Fruit fly (Drosophila melanogaster) whole organism, embryonic: ENCODE measurements around the gene pav.

ENCODE experiments used
- ATbp ChIP-seq: fragments of 200-800 bp; sonication (Bioruptor generic); optimal IDR thresholded peaks from 2 replicates; lab custom pipeline; 2017; ENCODE audit warnings: missing biosample characterization, mild to moderate bottlenecking, missing genetic modification characterization, missing genetic modification reagents
- BEAF-32 ChIP-seq: fragments of 200-800 bp; sonication (Bioruptor generic); optimal IDR thresholded peaks from 3 replicates; lab custom pipeline; 2017; ENCODE audit warnings: missing biosample characterization, missing genetic modification characterization, mild to moderate bottlenecking, moderate library complexity, missing genetic modification reagents
- CG10565 ChIP-seq: fragments of 200-800 bp; sonication (Bioruptor generic); optimal IDR thresholded peaks from 3 replicates; lab custom pipeline; 2016; ENCODE audit warnings: missing biosample characterization, mild to moderate bottlenecking, missing genetic modification characterization
- CG13287 ChIP-seq: fragments of 200-800 bp; sonication (Bioruptor generic); IDR thresholded peaks from 2 replicates; pipeline ENCODE4 v1.3.6; 2022; ENCODE audit warnings: missing biosample characterization, missing genetic modification characterization; ENCODE audit not compliant: partially characterized antibody
- CG13624 ChIP-seq: fragments of 200-800 bp; sonication (Bioruptor generic); optimal IDR thresholded peaks from 2 replicates; lab custom pipeline; 2016; ENCODE audit warnings: missing biosample characterization, missing genetic modification characterization
- CG15601 ChIP-seq: fragments of 200-800 bp; sonication (Bioruptor generic); optimal IDR thresholded peaks from 3 replicates; lab custom pipeline; 2019; ENCODE audit warnings: missing biosample characterization, mild to moderate bottlenecking, missing genetic modification characterization, moderate library complexity
- CG16779 ChIP-seq: fragments of 200-800 bp; sonication (Bioruptor generic); IDR thresholded peaks from 2 replicates; pipeline ENCODE4 v1.3.6; 2022; ENCODE audit warnings: missing biosample characterization, missing genetic modification characterization
- CG16813 ChIP-seq: fragments of 200-800 bp; sonication (Bioruptor generic); IDR thresholded peaks from 3 replicates; pipeline ENCODE4 v1.3.6; 2022; ENCODE audit warnings: missing biosample characterization, missing genetic modification characterization; ENCODE audit not compliant: partially characterized antibody
- CG17186 ChIP-seq: fragments of 200-800 bp; sonication (Bioruptor generic); optimal IDR thresholded peaks from 3 replicates; lab custom pipeline; 2017; ENCODE audit warnings: missing biosample characterization, missing genetic modification reagents, missing genetic modification characterization
- CG17802 ChIP-seq: fragments of 200-800 bp; sonication (Bioruptor generic); optimal IDR thresholded peaks from 2 replicates; lab custom pipeline; 2018; ENCODE audit warnings: missing biosample characterization, mild to moderate bottlenecking, missing genetic modification characterization, moderate library complexity
- CG2875 ChIP-seq: fragments of 200-800 bp; sonication (Bioruptor generic); optimal IDR thresholded peaks from 2 replicates; lab custom pipeline; 2017; ENCODE audit warnings: missing biosample characterization, mild to moderate bottlenecking, missing genetic modification characterization, missing genetic modification reagents
- CG30431 ChIP-seq: fragments of 200-800 bp; sonication (Bioruptor generic); optimal IDR thresholded peaks from 2 replicates; lab custom pipeline; 2017; ENCODE audit warnings: missing biosample characterization, missing genetic modification characterization
- CG32767 ChIP-seq: fragments of 200-800 bp; sonication (Bioruptor generic); IDR thresholded peaks from 2 replicates; pipeline ENCODE4 v1.3.6; 2022; ENCODE audit warnings: missing biosample characterization, missing genetic modification characterization
- CG4424 ChIP-seq: fragments of 200-800 bp; sonication (Bioruptor generic); optimal IDR thresholded peaks from 3 replicates; lab custom pipeline; 2016; ENCODE audit warnings: missing biosample characterization, missing genetic modification characterization
- CG4707 ChIP-seq: fragments of 200-800 bp; sonication (Bioruptor generic); optimal IDR thresholded peaks from 2 replicates; lab custom pipeline; 2018; ENCODE audit warnings: missing biosample characterization, mild to moderate bottlenecking, missing genetic modification characterization, moderate library complexity
- CG9797 ChIP-seq: fragments of 200-800 bp; sonication (Bioruptor generic); optimal IDR thresholded peaks from 3 replicates; lab custom pipeline; 2018; ENCODE audit warnings: missing biosample characterization, mild to moderate bottlenecking, missing genetic modification characterization
- Dref ChIP-seq: fragments of 200-800 bp; sonication (Bioruptor generic); IDR thresholded peaks from 2 replicates; pipeline ENCODE4 v1.3.6; 2022; ENCODE audit warnings: missing biosample characterization, missing genetic modification characterization
- E2f2 ChIP-seq: fragments of 200-800 bp; sonication (Bioruptor generic); IDR thresholded peaks from 2 replicates; pipeline ENCODE4 v1.3.6; 2022; ENCODE audit warnings: missing biosample characterization, missing genetic modification characterization
- HLHmδ ChIP-seq: fragments of 200-800 bp; sonication (Bioruptor generic); optimal IDR thresholded peaks from 2 replicates; lab custom pipeline; 2018; ENCODE audit warnings: missing biosample characterization, mild to moderate bottlenecking, missing genetic modification characterization, moderate library complexity
- Hr51 ChIP-seq, 2 experiments: fragments of 200-800 bp; sonication (Bioruptor generic); optimal IDR thresholded peaks; 2 replicates in 1 of 2; 3 replicates in 1 of 2; lab custom pipeline; 2016 to 2018; ENCODE audit warnings: missing biosample characterization in 2 of 2, missing genetic modification characterization in 2 of 2, mild to moderate bottlenecking in 1 of 2, moderate library complexity in 1 of 2
- MESR4 ChIP-seq: fragments of 200-800 bp; sonication (Bioruptor generic); optimal IDR thresholded peaks from 2 replicates; lab custom pipeline; 2018; ENCODE audit warnings: missing biosample characterization, mild to moderate bottlenecking, missing genetic modification characterization, moderate library complexity
- Ptx1 ChIP-seq: fragments of 200-800 bp; sonication (Bioruptor generic); IDR thresholded peaks from 2 replicates; pipeline ENCODE4 v1.3.6; 2022; ENCODE audit warnings: missing biosample characterization, missing genetic modification characterization
- Sin3A ChIP-seq: fragments of >200 bp; optimal IDR thresholded peaks from 2 replicates; lab custom pipeline; 2018
- Sry-δ ChIP-seq: fragments of 200-800 bp; sonication (Bioruptor generic); optimal IDR thresholded peaks from 2 replicates; lab custom pipeline; 2016; ENCODE audit warnings: missing biosample characterization, missing genetic modification characterization
- Ssrp ChIP-seq: fragments of 200-800 bp; sonication (Bioruptor generic); optimal IDR thresholded peaks from 2 replicates; lab custom pipeline; 2018; ENCODE audit warnings: missing biosample characterization, mild to moderate bottlenecking, missing genetic modification characterization, moderate library complexity
- YL-1 ChIP-seq: fragments of 200-800 bp; sonication (Bioruptor generic); optimal IDR thresholded peaks from 3 replicates; lab custom pipeline; 2017; ENCODE audit warnings: missing biosample characterization, mild to moderate bottlenecking, missing genetic modification characterization
- bowl ChIP-seq: fragments of 200-800 bp; sonication (Bioruptor generic); IDR thresholded peaks from 2 replicates; pipeline ENCODE4 v1.3.6; 2022; ENCODE audit warnings: missing biosample characterization, missing genetic modification characterization
- cg ChIP-seq: fragments of 200-800 bp; sonication (Bioruptor generic); optimal IDR thresholded peaks from 3 replicates; lab custom pipeline; 2019; ENCODE audit warnings: missing biosample characterization, mild to moderate bottlenecking, missing genetic modification characterization, moderate library complexity
- chif ChIP-seq, 2 experiments: fragments of 200-800 bp; sonication (Bioruptor generic); optimal IDR thresholded peaks; 3 replicates each; lab custom pipeline; 2016; ENCODE audit warnings: missing biosample characterization in 2 of 2, missing genetic modification characterization in 2 of 2
- danr ChIP-seq: fragments of 200-800 bp; sonication (Bioruptor generic); IDR thresholded peaks from 2 replicates; pipeline ENCODE4 v1.3.6; 2022; ENCODE audit warnings: missing biosample characterization, missing genetic modification characterization
- dimm ChIP-seq: fragments of 200-800 bp; sonication (Bioruptor generic); IDR thresholded peaks from 2 replicates; pipeline ENCODE4 v1.3.6; 2022; ENCODE audit warnings: missing biosample characterization, missing genetic modification characterization
- fu2 ChIP-seq: fragments of 200-800 bp; sonication (Bioruptor generic); optimal IDR thresholded peaks from 2 replicates; lab custom pipeline; 2016; ENCODE audit warnings: missing biosample characterization, missing genetic modification characterization
- ham ChIP-seq: fragments of 200-800 bp; sonication (Bioruptor generic); IDR thresholded peaks from 2 replicates; pipeline ENCODE4 v1.3.6; 2022; ENCODE audit warnings: missing biosample characterization, missing genetic modification characterization
- hkb ChIP-seq, 2 experiments: fragments of 200-800 bp in 1 of 2; fragments of >200 bp in 1 of 2; sonication (Bioruptor generic) in 1 of 2; IDR thresholded peaks in 1 of 2; optimal IDR thresholded peaks in 1 of 2; 2 replicates each; pipeline versions ENCODE4 v1.3.6 to Lab custom; 2017 to 2022; ENCODE audit warnings: missing biosample characterization in 1 of 2, missing genetic modification characterization in 1 of 2
- kay ChIP-seq: fragments of 200-800 bp; sonication (Bioruptor generic); optimal IDR thresholded peaks from 2 replicates; lab custom pipeline; 2016; ENCODE audit warnings: missing biosample characterization, missing genetic modification characterization
- klu ChIP-seq: fragments of 200-800 bp; sonication (Bioruptor generic); IDR thresholded peaks from 2 replicates; pipeline ENCODE4 v1.3.6; 2022; ENCODE audit warnings: missing biosample characterization, missing genetic modification characterization
- mld ChIP-seq: fragments of 200-800 bp; sonication (Bioruptor generic); IDR thresholded peaks from 3 replicates; pipeline ENCODE4 v1.3.6; 2022; ENCODE audit warnings: missing biosample characterization, missing genetic modification characterization; ENCODE audit not compliant: partially characterized antibody
- nerfin-1 ChIP-seq: fragments of 200-800 bp; sonication (Bioruptor generic); optimal IDR thresholded peaks from 3 replicates; lab custom pipeline; 2019; ENCODE audit warnings: missing biosample characterization, mild to moderate bottlenecking, missing genetic modification characterization, moderate library complexity
- nmo ChIP-seq: fragments of 200-800 bp; sonication (Bioruptor generic); optimal IDR thresholded peaks from 2 replicates; lab custom pipeline; 2018; ENCODE audit warnings: missing biosample characterization, mild to moderate bottlenecking, missing genetic modification characterization, moderate library complexity
- pan ChIP-seq, 4 experiments: fragments of >200 bp in 3 of 4; fragments of 200-800 bp in 1 of 4; sonication (Bioruptor generic) in 1 of 4; optimal IDR thresholded peaks in 3 of 4; IDR thresholded peaks in 1 of 4; 2 replicates each; pipeline versions ENCODE4 v1.3.6 to Lab custom; 2017 to 2022; ENCODE audit warnings: missing biosample characterization in 2 of 4, missing genetic modification characterization in 2 of 4, mixed read lengths in 1 of 4
- pnt ChIP-seq: fragments of 200-800 bp; sonication (Bioruptor generic); optimal IDR thresholded peaks from 3 replicates; lab custom pipeline; 2016; ENCODE audit warnings: missing biosample characterization, missing genetic modification characterization
- prd ChIP-seq, 3 experiments: fragments of >200 bp in 2 of 3; fragments of 200-800 bp in 1 of 3; sonication (Bioruptor generic) in 1 of 3; optimal IDR thresholded peaks in 2 of 3; IDR thresholded peaks in 1 of 3; 2 replicates in 2 of 3; 3 replicates in 1 of 3; pipeline versions ENCODE4 v1.3.6 to Lab custom; 2017 to 2022; ENCODE audit warnings: missing biosample characterization in 1 of 3, missing genetic modification characterization in 1 of 3
- sisA ChIP-seq: fragments of 200-800 bp; sonication (Bioruptor generic); IDR thresholded peaks from 2 replicates; pipeline ENCODE4 v1.3.6; 2022; ENCODE audit warnings: missing biosample characterization, missing genetic modification characterization
- so ChIP-seq: fragments of 200-800 bp; sonication (Bioruptor generic); IDR thresholded peaks from 3 replicates; pipeline ENCODE4 v1.3.6; 2022; ENCODE audit warnings: missing biosample characterization, missing genetic modification characterization
- sug ChIP-seq: fragments of 200-800 bp; optimal IDR thresholded peaks from 2 replicates; lab custom pipeline; 2019; ENCODE audit warnings: missing biosample characterization, mild to moderate bottlenecking, missing genetic modification characterization, moderate library complexity
- tap ChIP-seq: fragments of 200-800 bp; optimal IDR thresholded peaks from 3 replicates; lab custom pipeline; 2019; ENCODE audit warnings: missing biosample characterization, mild to moderate bottlenecking, missing genetic modification characterization, moderate library complexity
- trem ChIP-seq: fragments of 200-800 bp; optimal IDR thresholded peaks from 3 replicates; lab custom pipeline; 2019; ENCODE audit warnings: missing biosample characterization, mild to moderate bottlenecking, missing genetic modification characterization, moderate library complexity
- unpg ChIP-seq: fragments of 200-800 bp; sonication (Bioruptor generic); optimal IDR thresholded peaks from 3 replicates; lab custom pipeline; 2018; ENCODE audit warnings: missing biosample characterization, mild to moderate bottlenecking, missing genetic modification characterization, moderate library complexity
- zfh2 ChIP-seq: fragments of 200-800 bp; sonication (Bioruptor generic); optimal IDR thresholded peaks from 2 replicates; lab custom pipeline; 2016; ENCODE audit warnings: missing biosample characterization, missing genetic modification characterization

Gene pav

DNA sequence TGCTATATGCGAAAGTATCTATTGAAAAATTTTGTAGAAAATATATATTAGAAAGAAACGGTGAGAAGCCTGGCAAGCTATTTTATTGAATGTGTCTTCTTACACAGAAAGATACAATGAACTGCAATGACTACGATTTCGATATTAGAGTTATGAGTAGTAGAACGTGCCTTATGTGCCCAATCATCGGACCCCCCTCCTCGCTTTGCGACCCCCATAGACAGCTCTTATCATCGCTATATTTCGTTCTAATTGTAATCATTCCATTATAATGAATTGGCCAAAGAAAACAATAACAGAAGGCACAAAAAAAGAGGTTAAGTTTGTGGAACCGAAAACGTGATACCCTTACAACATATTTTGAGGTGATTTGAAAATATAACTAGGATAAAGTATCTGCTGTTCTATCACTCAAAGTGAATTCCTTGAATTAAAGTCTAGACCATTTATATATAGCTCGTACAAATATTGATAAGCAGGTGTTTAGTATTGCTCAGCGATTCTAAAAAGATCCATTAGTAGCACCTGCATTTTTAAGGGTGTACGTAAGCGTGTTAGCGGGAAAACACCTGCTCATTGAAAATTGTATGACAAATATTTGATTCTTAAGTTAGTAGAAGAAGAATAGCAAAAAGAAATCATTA lies 9.7 kb upstream of the pav start (continued):
- TF ChIP-seq CG9797 (GFP tag; lab: Kevin White, UChicago) (no peak), pan (optimal IDR thresholded peaks at IDR 0.05; lab: Kevin White, UChicago) (no peak), pan (GFP tag; optimal IDR thresholded peaks at IDR 0.05 in 1 of 2, IDR thresholded peaks at IDR 0.05 in 1 of 2) (no peak), CG15601 (no peak), nmo (GFP tag; lab: Kevin White, UChicago) (peak; percentile 56), sug (tag; lab: Kevin White, UChicago) (peak; percentile 91), ham (GFP tag; lab: Robert Waterston, UW) (no peak), CG13624 (GFP tag; lab: Kevin White, UChicago) (no peak), Ssrp (tag; lab: Kevin White, UChicago) (peak; percentile 26), sisA (GFP tag; lab: Robert Waterston, UW) (no peak), dimm (GFP tag; lab: Robert Waterston, UW) (no peak), CG4707 (GFP tag; lab: Kevin White, UChicago) (no peak), zfh2 (GFP tag; lab: Kevin White, UChicago) (no peak), so (GFP tag; lab: Robert Waterston, UW) (no peak), E2f2 (GFP tag; lab: Robert Waterston, UW) (no peak), cg (GFP tag; lab: Kevin White, UChicago) (no peak), CG32767 (GFP tag; lab: Robert Waterston, UW) (no peak), CG13287 (GFP tag; lab: Robert Waterston, UW) (no peak), prd (optimal IDR thresholded peaks at IDR 0.05; lab: Kevin White, UChicago) (no peak), prd (GFP tag; IDR thresholded peaks at IDR 0.05; lab: Robert Waterston, UW) (no peak), Dref (GFP tag; lab: Robert Waterston, UW) (no peak), CG4424 (GFP tag; lab: Kevin White, UChicago) (peak; percentile 21), kay (GFP tag; lab: Kevin White, UChicago) (no peak), mld (GFP tag; lab: Robert Waterston, UW) (no peak), pnt (GFP tag; lab: Kevin White, UChicago) (no peak), trem (no peak), Sry-δ (GFP tag; lab: Kevin White, UChicago) (no peak), CG16813 (GFP tag; lab: Robert Waterston, UW) (no peak), klu (GFP tag; lab: Robert Waterston, UW) (no peak), Sin3A (lab: Kevin White, UChicago) (no peak), Ptx1 (GFP tag; lab: Robert Waterston, UW) (no peak), chif (GFP tag; optimal IDR thresholded peaks at IDR 0.05; lab: Kevin White, UChicago) (peak in 1 of 2 experiments; percentile 12), CG10565 (GFP tag; lab: Kevin White, UChicago) (no peak), CG17802 (tag; lab: Kevin White, UChicago) (no peak), hkb (optimal IDR thresholded peaks at IDR 0.05; lab: Kevin White, UChicago) (no peak), hkb (GFP tag; IDR thresholded peaks at IDR 0.05; lab: Robert Waterston, UW) (no peak), fu2 (GFP tag; lab: Kevin White, UChicago) (no peak), Hr51 (GFP tag; optimal IDR thresholded peaks at IDR 0.05; lab: Kevin White, UChicago) (peak in 1 of 2 experiments; percentile 14), ATbp (GFP tag; lab: Kevin White, UChicago) (no peak), HLHmδ (GFP tag; lab: Kevin White, UChicago) (no peak), MESR4 (GFP tag; lab: Kevin White, UChicago) (no peak), tap (tag; lab: Kevin White, UChicago) (no peak), CG2875 (no peak), CG30431 (GFP tag; lab: Kevin White, UChicago) (no peak), CG17186 (no peak), unpg (peak; percentile 21), CG16779 (GFP tag; lab: Robert Waterston, UW) (no peak), YL-1 (GFP tag; lab: Kevin White, UChicago) (no peak), BEAF-32 (no peak), nerfin-1 (tag; lab: Kevin White, UChicago) (no peak), bowl (GFP tag; lab: Robert Waterston, UW) (no peak), danr (GFP tag; lab: Robert Waterston, UW) (no peak)
